Worm (Caenorhabditis elegans) whole organism, L4/young adult: ENCODE data around the gene F54B8.4.

Experiments used
- W03F9.2 ChIP-seq: fragments of 150-350 bp; optimal IDR thresholded peaks from 2 replicates; lab custom pipeline; 2014; ENCODE audit warnings: missing biosample characterization, missing genetic modification characterization
- him-1 ChIP-seq: sonication (generic microtip); optimal IDR thresholded peaks from 2 replicates; lab custom pipeline; 2016; ENCODE audit warnings: missing genotype, missing genetic modification reagents, missing genetic modification characterization, missing compliant biosample characterization

DNA sequence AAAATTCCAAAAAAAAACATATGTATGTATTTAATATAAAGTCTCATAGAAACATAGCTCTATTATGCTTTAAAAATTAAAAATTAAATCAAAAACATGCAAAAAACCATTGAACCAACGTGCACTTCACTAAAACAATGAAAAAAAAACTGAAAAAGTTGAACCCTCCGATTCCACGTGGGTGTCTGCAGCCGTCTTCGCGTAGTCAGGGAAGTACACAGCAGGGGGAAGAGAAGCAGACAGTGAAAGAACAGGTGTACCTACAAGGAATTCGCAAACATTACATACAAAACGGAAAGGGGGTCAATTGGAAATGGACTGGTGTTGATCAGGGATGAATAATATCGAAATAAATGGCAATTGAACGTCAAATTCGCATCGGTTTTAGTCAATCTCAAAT is 42.2 kb upstream of the F54B8.4 start:
- no peak for TF ChIP-seq him-1
- TF ChIP-seq W03F9.2, result no peak
